Worm (Caenorhabditis elegans) whole organism, young adult: Measurements from ENCODE around the gene srg-7.

Source experiments
- B0035.1 ChIP-seq: sonication (generic microtip); optimal IDR thresholded peaks from 2 replicates; lab custom pipeline; 2016; ENCODE audit warnings: missing genetic modification characterization, mild to moderate bottlenecking, missing compliant biosample characterization, missing genotype, missing genetic modification reagents
- C17E4.6 ChIP-seq: fragments of 200-800 bp; sonication (Bioruptor generic); IDR thresholded peaks from 2 replicates; pipeline ENCODE4 v1.3.6; 2022; ENCODE audit warnings: missing genetic modification reagents, missing genetic modification characterization, missing compliant biosample characterization
- D2030.7 ChIP-seq: fragments of 200-800 bp; sonication (Bioruptor generic); IDR thresholded peaks from 2 replicates; pipeline ENCODE4 v1.3.6; 2022; ENCODE audit warnings: missing genetic modification reagents, missing genetic modification characterization, missing compliant biosample characterization
- F22D6.2 ChIP-seq: sonication (generic microtip); optimal IDR thresholded peaks from 2 replicates; lab custom pipeline; 2016; ENCODE audit warnings: mild to moderate bottlenecking, missing genetic modification characterization, missing compliant biosample characterization
- F55B11.4 ChIP-seq: sonication (generic microtip); optimal IDR thresholded peaks from 2 replicates; lab custom pipeline; 2016; ENCODE audit warnings: missing compliant biosample characterization, missing genetic modification characterization, borderline replicate concordance; ENCODE audit not compliant: insufficient read depth
- F57A8.1 ChIP-seq: fragments of 200-800 bp; sonication (Bioruptor generic); optimal IDR thresholded peaks from 2 replicates; lab custom pipeline; 2018; ENCODE audit warnings: mild to moderate bottlenecking, missing genetic modification characterization, moderate library complexity, missing compliant biosample characterization
- K12H6.12 ChIP-seq: fragments of 200-800 bp; sonication (Bioruptor generic); optimal IDR thresholded peaks from 2 replicates; lab custom pipeline; 2018; ENCODE audit warnings: mild to moderate bottlenecking, missing genetic modification characterization, missing compliant biosample characterization
- Y53G8AR.9 ChIP-seq: fragments of 200-800 bp; sonication (Bioruptor generic); conservative IDR thresholded peaks from 2 replicates; pipeline ENCODE4 v1.3.6; 2022; ENCODE audit warnings: missing genetic modification reagents, missing genetic modification characterization, missing compliant biosample characterization
- Y67H2A.10 ChIP-seq: fragments of 200-800 bp; sonication (Bioruptor generic); conservative IDR thresholded peaks from 2 replicates; pipeline ENCODE4 v1.3.6; 2022; ENCODE audit warnings: missing genetic modification reagents, missing genetic modification characterization, missing compliant biosample characterization
- atf-7 ChIP-seq: sonication (generic microtip); optimal IDR thresholded peaks from 2 replicates; lab custom pipeline; 2017; ENCODE audit warnings: mild to moderate bottlenecking, missing genetic modification characterization, missing compliant biosample characterization
- attf-3 ChIP-seq: fragments of 200-800 bp; sonication (Bioruptor generic); conservative IDR thresholded peaks from 2 replicates; pipeline ENCODE4 v1.3.6; 2022; ENCODE audit warnings: missing genetic modification reagents, missing genetic modification characterization, missing compliant biosample characterization
- chd-7 ChIP-seq: sonication (generic microtip); optimal IDR thresholded peaks from 2 replicates; lab custom pipeline; 2016; ENCODE audit warnings: mild to moderate bottlenecking, missing genetic modification characterization, moderate library complexity, missing compliant biosample characterization
- dox-1 ChIP-seq: fragments of 200-800 bp; sonication (Bioruptor generic); IDR thresholded peaks from 2 replicates; pipeline ENCODE4 v1.3.6; 2022; ENCODE audit warnings: missing genetic modification reagents, missing genetic modification characterization, missing compliant biosample characterization
- dpff-1 ChIP-seq: sonication (generic microtip); optimal IDR thresholded peaks from 2 replicates; lab custom pipeline; 2017; ENCODE audit warnings: mild to moderate bottlenecking, missing genetic modification characterization, missing compliant biosample characterization
- dpl-1 ChIP-seq: fragments of 150-350 bp; optimal IDR thresholded peaks from 2 replicates; lab custom pipeline; 2014; ENCODE audit warnings: missing biosample characterization, missing genetic modification reagents, missing genetic modification characterization
- efl-1 ChIP-seq: fragments of 150-350 bp; optimal IDR thresholded peaks from 2 replicates; lab custom pipeline; 2014; ENCODE audit warnings: missing biosample characterization, missing genetic modification reagents, missing genetic modification characterization
- egrh-3 ChIP-seq: fragments of 200-800 bp; sonication (Bioruptor generic); IDR thresholded peaks from 2 replicates; pipeline ENCODE4 v1.3.6; 2022; ENCODE audit warnings: missing genetic modification reagents, missing genetic modification characterization, missing compliant biosample characterization
- fkh-3 ChIP-seq: sonication (generic microtip); optimal IDR thresholded peaks from 2 replicates; lab custom pipeline; 2016; ENCODE audit warnings: mild to moderate bottlenecking, missing genetic modification characterization, missing compliant biosample characterization
- gei-17 ChIP-seq: fragments of 200-800 bp; sonication (Bioruptor generic); optimal IDR thresholded peaks from 2 replicates; lab custom pipeline; 2018; ENCODE audit warnings: mild to moderate bottlenecking, missing genetic modification characterization, missing compliant biosample characterization
- hlh-12 ChIP-seq: sonication (generic microtip); optimal IDR thresholded peaks from 2 replicates; lab custom pipeline; 2016; ENCODE audit warnings: missing genetic modification characterization, missing compliant biosample characterization
- hlh-26 ChIP-seq: fragments of 200-800 bp; sonication (Bioruptor generic); conservative IDR thresholded peaks from 2 replicates; pipeline ENCODE4 v1.3.6; 2022; ENCODE audit warnings: missing genetic modification reagents, missing genetic modification characterization, missing compliant biosample characterization
- lin-54 ChIP-seq: fragments of 200-800 bp; sonication (Bioruptor generic); optimal IDR thresholded peaks from 2 replicates; lab custom pipeline; 2018; ENCODE audit warnings: mild to moderate bottlenecking, missing genetic modification characterization, missing compliant biosample characterization
- lir-1 ChIP-seq: fragments of 200-800 bp; sonication (Bioruptor generic); conservative IDR thresholded peaks from 2 replicates; pipeline ENCODE4 v1.3.6; 2022; ENCODE audit warnings: missing genetic modification reagents, missing genetic modification characterization, missing compliant biosample characterization
- mes-4 ChIP-seq: sonication (generic microtip); optimal IDR thresholded peaks from 2 replicates; lab custom pipeline; 2016; ENCODE audit warnings: missing genotype, missing genetic modification characterization, missing compliant biosample characterization
- mxl-1 ChIP-seq: sonication (generic microtip); optimal IDR thresholded peaks from 2 replicates; lab custom pipeline; 2016; ENCODE audit warnings: missing genetic modification characterization, missing compliant biosample characterization
- nfyb-1 ChIP-seq: fragments of 200-800 bp; sonication (Bioruptor generic); IDR thresholded peaks from 2 replicates; pipeline ENCODE4 v1.3.6; 2022; ENCODE audit warnings: missing genetic modification reagents, missing genetic modification characterization, missing compliant biosample characterization
- nhr-120 ChIP-seq: fragments of 200-800 bp; sonication (Bioruptor generic); IDR thresholded peaks from 2 replicates; pipeline ENCODE4 v1.3.6; 2022; ENCODE audit warnings: missing genetic modification characterization, missing compliant biosample characterization
- nhr-80 ChIP-seq: sonication (generic microtip); optimal IDR thresholded peaks from 2 replicates; lab custom pipeline; 2016; ENCODE audit warnings: missing genetic modification characterization, missing compliant biosample characterization
- snpc-3.4 ChIP-seq: sonication (generic microtip); optimal IDR thresholded peaks from 2 replicates; lab custom pipeline; 2017; ENCODE audit warnings: missing genetic modification characterization, mild to moderate bottlenecking, missing compliant biosample characterization, antibody characterized with exemption, moderate library complexity, missing genotype, missing genetic modification reagents
- tlf-1 ChIP-seq: fragments of 200-800 bp; sonication (Bioruptor generic); optimal IDR thresholded peaks from 2 replicates; lab custom pipeline; 2018; ENCODE audit warnings: mild to moderate bottlenecking, missing genetic modification characterization, missing compliant biosample characterization
- xnd-1 ChIP-seq: sonication (generic microtip); optimal IDR thresholded peaks from 2 replicates; lab custom pipeline; 2016; ENCODE audit warnings: missing genotype, missing genetic modification reagents, missing genetic modification characterization, missing compliant biosample characterization
- zim-3 ChIP-seq: sonication (generic microtip); optimal IDR thresholded peaks from 2 replicates; lab custom pipeline; 2017; ENCODE audit warnings: mild to moderate bottlenecking, missing genetic modification characterization, moderate library complexity, missing compliant biosample characterization
- ztf-26 ChIP-seq: sonication (generic microtip); optimal IDR thresholded peaks from 2 replicates; lab custom pipeline; 2017; ENCODE audit warnings: missing genetic modification characterization, missing compliant biosample characterization

The srg-7 gene

DNA sequence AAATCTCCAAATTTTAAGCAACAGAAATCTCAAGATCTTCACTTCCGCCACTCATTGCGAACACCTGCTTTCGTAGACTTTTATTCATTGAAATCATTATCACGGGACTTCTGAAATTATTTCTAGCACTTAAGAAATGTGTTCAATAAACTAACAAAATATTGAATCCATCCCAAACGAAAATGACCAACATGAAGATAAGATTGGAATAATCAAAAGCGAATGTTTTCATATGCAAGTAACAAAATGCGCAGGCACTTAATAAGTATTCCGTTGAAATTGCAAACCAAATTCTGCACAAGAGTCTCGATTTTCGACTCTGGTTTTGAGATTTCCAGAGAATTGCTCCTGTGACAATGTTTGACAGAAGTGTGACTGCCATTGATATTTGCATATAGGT is 3.5 kb downstream of the srg-7 start, which contains the start of gene srg-5:
Gene srg-5 (minus strand): TSS at position 101 of the 400 bp plus-strand sequence.
- no peak for TF ChIP-seq ztf-26
- TF ChIP-seq attf-3 (GFP tag; lab: Robert Waterston, UW): no peak
- no peak for TF ChIP-seq egrh-3 (GFP tag; lab: Robert Waterston, UW)
- TF ChIP-seq dox-1: no peak
- TF ChIP-seq tlf-1: no peak
- no peak for TF ChIP-seq lir-1 (GFP tag; lab: Robert Waterston, UW)
- TF ChIP-seq fkh-3: no peak
- no peak for TF ChIP-seq hlh-12 (tag; lab: Kevin White, UChicago)
- no peak for TF ChIP-seq dpff-1 (tag; lab: Kevin White, UChicago)
- no peak for TF ChIP-seq F57A8.1 (GFP tag; lab: Kevin White, UChicago)
- no peak for TF ChIP-seq K12H6.12 (tag; lab: Kevin White, UChicago)
- TF ChIP-seq zim-3 (tag; lab: Kevin White, UChicago): no peak
- no peak for TF ChIP-seq snpc-3.4

DNA sequence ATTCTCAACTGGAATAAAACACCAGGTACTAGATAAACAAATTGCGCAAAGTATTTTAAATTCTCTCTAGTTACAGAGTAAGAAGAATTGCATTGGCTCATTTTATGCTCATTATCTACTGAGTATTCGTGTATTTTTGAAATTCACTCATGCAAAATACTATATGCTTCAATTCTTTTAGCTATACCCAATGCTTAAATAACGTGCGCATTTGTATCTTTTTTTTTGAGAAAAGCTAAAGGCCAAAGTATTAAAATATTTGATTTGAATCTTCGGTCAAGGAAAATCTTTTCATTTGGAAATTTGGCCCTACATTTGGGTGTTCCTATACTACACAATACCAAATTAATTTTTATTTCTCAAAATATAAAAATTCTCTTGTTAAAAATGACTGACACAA is 6.0 kb downstream of the srg-7 start, which contains the start of gene srg-4:
Gene srg-4 (minus strand): TSS at position 101 of the 400 bp plus-strand sequence.
- TF ChIP-seq hlh-26 (GFP tag; lab: Robert Waterston, UW) (no peak), nfyb-1 (GFP tag; lab: Robert Waterston, UW) (no peak)

ce11 chrIII:6260115-6260514 is 7.8 kb downstream of the srg-7 start, which contains the start of gene srg-2:
Gene srg-2 (minus strand): TSS chrIII:6260215.
- TF ChIP-seq gei-17 (GFP tag; lab: Kevin White, UChicago): no peak
- TF ChIP-seq nhr-80 (tag; lab: Kevin White, UChicago): no peak
- no peak for TF ChIP-seq D2030.7
- no peak for TF ChIP-seq mxl-1
- TF ChIP-seq Y67H2A.10 (GFP tag; lab: Robert Waterston, UW): no peak
- no peak for TF ChIP-seq mes-4

- TF ChIP-seq C17E4.6 (GFP tag; lab: Robert Waterston, UW): no peak
- no peak for TF ChIP-seq hlh-12 (tag; lab: Kevin White, UChicago)
- no peak for TF ChIP-seq F55B11.4 (tag; lab: Kevin White, UChicago)
- TF ChIP-seq nhr-120 (GFP tag; lab: Robert Waterston, UW): no peak
- no peak for TF ChIP-seq lin-54 (GFP tag; lab: Kevin White, UChicago)
- no peak for TF ChIP-seq mes-4
- no peak for TF ChIP-seq B0035.1 (tag; lab: Kevin White, UChicago)
- TF ChIP-seq atf-7 (tag; lab: Kevin White, UChicago): no peak
Measured at ce11 chrIII:6258262-6258661, 9.7 kb downstream of the srg-7 start, which contains the start of gene srg-1. Gene srg-1 (minus strand): TSS chrIII:6258362.

DNA sequence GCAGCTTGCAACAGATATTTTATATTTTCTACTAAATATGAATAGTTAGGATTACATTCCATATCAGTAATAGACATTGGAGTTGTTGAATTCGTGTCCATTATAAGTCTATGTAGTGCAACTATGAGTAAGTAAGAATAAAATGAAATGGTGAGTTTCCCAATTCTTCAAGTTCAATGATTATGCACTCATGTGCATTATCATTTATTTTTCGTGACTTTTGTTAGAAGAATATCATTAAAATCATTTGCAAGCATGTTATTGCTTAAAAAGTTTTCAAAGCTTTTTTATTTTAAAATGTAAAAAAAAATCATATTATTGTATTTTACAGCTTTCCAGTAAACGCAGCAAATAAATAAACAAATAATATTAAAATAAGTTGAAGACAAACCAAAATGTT is 11.3 kb downstream of the srg-7 start, which contains the start of gene srg-9:
Gene srg-9 (minus strand): TSS at position 101 of the 400 bp plus-strand sequence.
- TF ChIP-seq F57A8.1 (GFP tag; lab: Kevin White, UChicago) (no peak), chd-7 (tag; lab: Kevin White, UChicago) (no peak), gei-17 (GFP tag; lab: Kevin White, UChicago) (no peak), efl-1 (GFP tag; lab: Kevin White, UChicago) (no peak), xnd-1 (tag; lab: Kevin White, UChicago) (no peak), F22D6.2 (tag; lab: Kevin White, UChicago) (no peak), dpl-1 (GFP tag; lab: Kevin White, UChicago) (no peak), Y53G8AR.9 (no peak)
- TF ChIP-seq, all 124 proteins: peak for 0
